Fruit fly (Drosophila melanogaster): ENCODE data around the gene hng3.

hng3 gene

DNA sequence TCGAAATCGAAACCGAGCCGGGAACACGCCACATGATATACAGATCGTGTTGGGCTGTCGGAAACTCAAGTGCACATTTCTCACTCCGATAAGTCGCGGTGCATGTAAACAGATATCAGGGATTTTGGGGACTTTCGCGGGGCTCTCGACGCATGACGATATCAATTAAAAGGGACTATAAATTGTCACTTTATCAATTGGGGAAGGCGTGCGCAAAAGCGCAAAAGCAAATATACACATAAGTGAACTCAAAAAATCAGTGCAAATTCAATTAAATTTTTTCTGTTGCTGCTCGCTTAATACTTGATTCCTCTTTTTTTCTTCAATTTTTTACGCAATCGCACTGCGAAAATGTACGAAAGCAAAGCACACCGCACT, 25.2 kb upstream of the hng3 start:
- TF ChIP-seq CG43689 (GFP tag; IDR thresholded peaks at IDR 0.05): 0 out of 2 replicates have a peak, but pooled peaks have one; percentile 10
- TF ChIP-seq CG11696 (GFP tag; IDR thresholded peaks at IDR 0.05): 0 out of 2 replicates have a peak, but pooled peaks have one; percentile 5
- peak; percentile 32 for TF ChIP-seq stwl (tag; optimal IDR thresholded peaks at IDR 0.05)
- no peak for TF ChIP-seq tap (tag; optimal IDR thresholded peaks at IDR 0.05)
- TF ChIP-seq Side (GFP tag; optimal IDR thresholded peaks at IDR 0.05): no peak
- peak in 1 of 2 experiments; percentile 22 for TF ChIP-seq Pdp1 (GFP tag; optimal IDR thresholded peaks at IDR 0.05)

DNA sequence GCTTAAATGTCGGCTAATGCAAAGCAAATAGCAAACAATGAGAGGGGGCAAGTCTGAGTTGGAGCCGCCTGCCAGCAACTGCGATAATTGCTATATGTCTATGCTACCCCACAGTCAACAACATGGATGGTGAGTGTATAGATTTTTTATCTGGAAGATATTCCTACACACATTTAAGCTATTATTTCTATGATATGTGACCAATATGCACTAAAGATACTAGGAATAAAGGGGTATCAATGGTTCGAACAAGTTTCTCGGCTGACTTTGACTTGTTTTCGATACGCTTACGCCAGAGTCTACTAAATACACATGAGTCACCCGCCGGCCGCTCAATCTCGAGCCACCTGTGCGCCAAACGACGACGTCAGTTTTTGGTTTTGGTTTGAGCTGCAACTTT, 23.7 kb upstream of the hng3 start:
- TF ChIP-seq CG3995 (GFP tag; optimal IDR thresholded peaks at IDR 0.05): no peak
- no peak for TF ChIP-seq CG4820 (GFP tag; optimal IDR thresholded peaks at IDR 0.05)
- TF ChIP-seq CG11085 (GFP tag; IDR thresholded peaks at IDR 0.05): no peak
- no peak for TF ChIP-seq CG10274 (GFP tag; optimal IDR thresholded peaks at IDR 0.05)
- TF ChIP-seq lbe (GFP tag; optimal IDR thresholded peaks at IDR 0.05): no peak
- peak; percentile 13; the same call in 1 of the 3 replicates for TF ChIP-seq CG34422 (GFP tag; IDR thresholded peaks at IDR 0.05)
- TF ChIP-seq Hand (GFP tag; optimal IDR thresholded peaks at IDR 0.05): no peak
- TF ChIP-seq Hmx (GFP tag; optimal IDR thresholded peaks at IDR 0.05): no peak
- TF ChIP-seq CG8089 (GFP tag; optimal IDR thresholded peaks at IDR 0.05): no peak
- TF ChIP-seq CG2712 (tag; optimal IDR thresholded peaks at IDR 0.05): no peak
- no peak for TF ChIP-seq ro (GFP tag; IDR thresholded peaks at IDR 0.05)
- no peak for TF ChIP-seq yki (optimal IDR thresholded peaks at IDR 0.05)
- TF ChIP-seq sr (GFP tag; IDR thresholded peaks at IDR 0.05): no peak
- TF ChIP-seq MBD-R2 (GFP tag; IDR thresholded peaks at IDR 0.05): no peak
- no peak for TF ChIP-seq Mrtf (GFP tag; IDR thresholded peaks at IDR 0.05)
- no peak for TF ChIP-seq CG4854 (GFP tag; optimal IDR thresholded peaks at IDR 0.05)
- no peak for TF ChIP-seq CG10267 (tag; optimal IDR thresholded peaks at IDR 0.05)
- no peak for TF ChIP-seq pfk (GFP tag; optimal IDR thresholded peaks at IDR 0.05)
- no peak for TF ChIP-seq tna (GFP tag; IDR thresholded peaks at IDR 0.05; ENCODE audit: partially characterized antibody)
- TF ChIP-seq CG8281 (tag; optimal IDR thresholded peaks at IDR 0.05): no peak
- no peak for TF ChIP-seq CG42726 (GFP tag; IDR thresholded peaks at IDR 0.05; ENCODE audit: partially characterized antibody)
- peak; percentile 4 for TF ChIP-seq kay (GFP tag; optimal IDR thresholded peaks at IDR 0.05)
- no peak for TF ChIP-seq CG17912 (GFP tag; optimal IDR thresholded peaks at IDR 0.05)
- 0 out of 2 replicates have a peak, but pooled peaks have one; percentile 36 for TF ChIP-seq CG14441 (GFP tag; IDR thresholded peaks at IDR 0.05)
- no peak for TF ChIP-seq pros (GFP tag; optimal IDR thresholded peaks at IDR 0.05)
- TF ChIP-seq Atf6 (GFP tag; IDR thresholded peaks at IDR 0.05): peak; percentile 50; the same call in 1 of the 2 replicates
- TF ChIP-seq Eip74EF (GFP tag; optimal IDR thresholded peaks at IDR 0.05): no peak
- TF ChIP-seq HLHmδ (GFP tag; optimal IDR thresholded peaks at IDR 0.05): no peak
- no peak for TF ChIP-seq H15 (GFP tag; IDR thresholded peaks at IDR 0.05)
- TF ChIP-seq mld (GFP tag; IDR thresholded peaks at IDR 0.05; ENCODE audit: partially characterized antibody): no peak
- no peak for TF ChIP-seq sim (GFP tag; IDR thresholded peaks at IDR 0.05)
- peak; percentile 4 for TF ChIP-seq dmrt99B (tag; optimal IDR thresholded peaks at IDR 0.05)
- TF ChIP-seq tx (GFP tag; optimal IDR thresholded peaks at IDR 0.05): no peak
- no peak for TF ChIP-seq ssp (GFP tag; IDR thresholded peaks at IDR 0.05)
- peak; percentile 19 for TF ChIP-seq CG15514 (GFP tag; optimal IDR thresholded peaks at IDR 0.05)
- no peak for TF ChIP-seq pb (GFP tag; optimal IDR thresholded peaks at IDR 0.05)
- no peak for TF ChIP-seq Dip2 (GFP tag; IDR thresholded peaks at IDR 0.05)
- no peak for TF ChIP-seq ttk (GFP tag; IDR thresholded peaks at IDR 0.05)
- TF ChIP-seq CG10209 (GFP tag; optimal IDR thresholded peaks at IDR 0.05): peak; percentile 31
- no peak for TF ChIP-seq scrt (GFP tag; optimal IDR thresholded peaks at IDR 0.05)
- TF ChIP-seq Meics (GFP tag; optimal IDR thresholded peaks at IDR 0.05): no peak
- no peak for TF ChIP-seq trh (GFP tag; optimal IDR thresholded peaks at IDR 0.05)
- 0 out of 2 replicates have a peak, but pooled peaks have one; percentile 24 for TF ChIP-seq Ada2b (GFP tag; IDR thresholded peaks at IDR 0.05)
- TF ChIP-seq CG14965 (GFP tag; optimal IDR thresholded peaks at IDR 0.05; ENCODE audit: borderline replicate concordance): no peak

Data from whole organism, embryonic.